Worm (Caenorhabditis elegans): Measurements from ENCODE around the gene ppm-1.D.

- TF ChIP-seq ceh-18 (tag; optimal IDR thresholded peaks at IDR 0.05) (no peak), tbx-2 (tag; optimal IDR thresholded peaks at IDR 0.05) (no peak), ceh-30 (tag; optimal IDR thresholded peaks at IDR 0.05) (no peak), ceh-22 (tag; optimal IDR thresholded peaks at IDR 0.05) (no peak), elt-2 (tag; optimal IDR thresholded peaks at IDR 0.05) (no peak)
These were observed 17.3 kb upstream of the ppm-1.D start, which contains the start of the genes fbxa-66 and iffb-1 for ce11 chrIII:2313985-2314494.
